Fruit fly (Drosophila melanogaster) whole organism, embryonic: ENCODE data around the gene CG5921.

ENCODE experiments used
- Atf-2 ChIP-seq: fragments of 200-800 bp; sonication (Bioruptor generic); optimal IDR thresholded peaks from 2 replicates; lab custom pipeline; 2016; ENCODE audit warnings: missing biosample characterization, missing genetic modification characterization
- B-H2 ChIP-seq: fragments of 200-800 bp; sonication (Bioruptor generic); optimal IDR thresholded peaks from 2 replicates; lab custom pipeline; 2018; ENCODE audit warnings: missing biosample characterization, mild to moderate bottlenecking, missing genetic modification characterization
- CG10959 ChIP-seq: fragments of 200-800 bp; sonication (Bioruptor generic); IDR thresholded peaks from 2 replicates; pipeline ENCODE4 v1.3.6; 2022; ENCODE audit warnings: missing biosample characterization, missing genetic modification characterization
- CG10979 ChIP-seq: fragments of 200-800 bp; sonication (Bioruptor generic); optimal IDR thresholded peaks from 2 replicates; lab custom pipeline; 2018; ENCODE audit warnings: missing biosample characterization, mild to moderate bottlenecking, missing genetic modification characterization, moderate library complexity
- CG12391 ChIP-seq: fragments of 200-800 bp; sonication (Bioruptor generic); optimal IDR thresholded peaks from 3 replicates; lab custom pipeline; 2018; ENCODE audit warnings: missing biosample characterization, mild to moderate bottlenecking, missing genetic modification characterization, moderate library complexity
- CG15011 ChIP-seq: fragments of 200-800 bp; sonication (Bioruptor generic); optimal IDR thresholded peaks from 3 replicates; lab custom pipeline; 2018; ENCODE audit warnings: missing biosample characterization, mild to moderate bottlenecking, missing genetic modification characterization
- CG16779 ChIP-seq: fragments of 200-800 bp; sonication (Bioruptor generic); IDR thresholded peaks from 2 replicates; pipeline ENCODE4 v1.3.6; 2022; ENCODE audit warnings: missing biosample characterization, missing genetic modification characterization
- CG16863 ChIP-seq: fragments of 200-800 bp; sonication (Bioruptor generic); optimal IDR thresholded peaks from 3 replicates; lab custom pipeline; 2016; ENCODE audit warnings: missing biosample characterization, missing genetic modification characterization
- CG2712 ChIP-seq: fragments of 200-800 bp; optimal IDR thresholded peaks from 3 replicates; lab custom pipeline; 2019; ENCODE audit warnings: missing biosample characterization, mild to moderate bottlenecking, missing genetic modification characterization, moderate library complexity
- CG3281 ChIP-seq: fragments of 200-800 bp; sonication (Bioruptor generic); optimal IDR thresholded peaks from 3 replicates; lab custom pipeline; 2017; ENCODE audit warnings: missing biosample characterization, mild to moderate bottlenecking, missing genetic modification characterization
- CG33557 ChIP-seq: fragments of 200-800 bp; sonication (Bioruptor generic); optimal IDR thresholded peaks from 2 replicates; lab custom pipeline; 2019; ENCODE audit warnings: missing biosample characterization, mild to moderate bottlenecking, missing genetic modification characterization, moderate library complexity
- CG4617 ChIP-seq: fragments of 200-800 bp; sonication (Bioruptor generic); optimal IDR thresholded peaks from 3 replicates; lab custom pipeline; 2016; ENCODE audit warnings: missing biosample characterization, missing genetic modification characterization, borderline replicate concordance
- CG7372 ChIP-seq: fragments of 200-800 bp; sonication (Bioruptor generic); IDR thresholded peaks from 2 replicates; pipeline ENCODE4 v1.3.6; 2022; ENCODE audit warnings: missing biosample characterization, missing genetic modification characterization
- CG8478 ChIP-seq: fragments of >200 bp; optimal IDR thresholded peaks from 2 replicates; lab custom pipeline; 2018
- CG8765 ChIP-seq: fragments of 200-800 bp; sonication (Bioruptor generic); IDR thresholded peaks from 2 replicates; pipeline ENCODE4 v1.3.6; 2022; ENCODE audit warnings: missing biosample characterization, missing genetic modification characterization
- Dbx ChIP-seq: fragments of 200-800 bp; sonication (Bioruptor generic); IDR thresholded peaks from 3 replicates; pipeline ENCODE4 v1.3.6; 2022; ENCODE audit warnings: missing biosample characterization, missing genetic modification characterization
- Dip3 ChIP-seq: fragments of 200-800 bp; sonication (Bioruptor generic); optimal IDR thresholded peaks from 3 replicates; lab custom pipeline; 2016; ENCODE audit warnings: missing biosample characterization, missing genetic modification characterization
- Gug ChIP-seq: fragments of 200-800 bp; sonication (Bioruptor generic); IDR thresholded peaks from 4 replicates; pipeline ENCODE4 v1.3.6; 2022; ENCODE audit warnings: missing biosample characterization, missing genetic modification characterization
- HmgZ ChIP-seq: fragments of 200-800 bp; sonication (Bioruptor generic); optimal IDR thresholded peaks from 2 replicates; lab custom pipeline; 2018; ENCODE audit warnings: missing biosample characterization, mild to moderate bottlenecking, missing genetic modification characterization
- Hr78 ChIP-seq, 2 experiments: fragments of 200-800 bp in 1 of 2; fragments of >200 bp in 1 of 2; sonication (Bioruptor generic) in 1 of 2; optimal IDR thresholded peaks; 2 replicates each; lab custom pipeline; 2017 to 2019; ENCODE audit warnings: missing biosample characterization in 2 of 2, missing genetic modification characterization in 2 of 2, mild to moderate bottlenecking in 1 of 2, moderate library complexity in 1 of 2
- Lpt ChIP-seq: fragments of >200 bp; optimal IDR thresholded peaks from 2 replicates; lab custom pipeline; 2018; ENCODE audit warnings: missing biosample characterization, missing genetic modification characterization
- NFAT ChIP-seq: fragments of 200-800 bp; sonication (Bioruptor generic); IDR thresholded peaks from 2 replicates; pipeline ENCODE4 v1.3.6; 2022; ENCODE audit warnings: missing biosample characterization, missing genetic modification characterization
- NfI ChIP-seq: fragments of 200-800 bp; sonication (Bioruptor generic); optimal IDR thresholded peaks from 3 replicates; lab custom pipeline; 2018; ENCODE audit warnings: missing biosample characterization, mild to moderate bottlenecking, missing genetic modification characterization, moderate library complexity
- Opbp ChIP-seq: fragments of 200-800 bp; sonication (Bioruptor generic); IDR thresholded peaks from 3 replicates; pipeline ENCODE4 v1.3.6; 2022; ENCODE audit warnings: missing biosample characterization, missing genetic modification characterization; ENCODE audit not compliant: partially characterized antibody
- Optix ChIP-seq: fragments of 200-800 bp; sonication (Bioruptor generic); IDR thresholded peaks from 3 replicates; pipeline ENCODE4 v1.3.6; 2022; ENCODE audit warnings: missing biosample characterization, missing genetic modification characterization
- Ptx1 ChIP-seq: fragments of 200-800 bp; sonication (Bioruptor generic); IDR thresholded peaks from 2 replicates; pipeline ENCODE4 v1.3.6; 2022; ENCODE audit warnings: missing biosample characterization, missing genetic modification characterization
- TFAM ChIP-seq: fragments of 200-800 bp; sonication (Bioruptor generic); optimal IDR thresholded peaks from 2 replicates; lab custom pipeline; 2017; ENCODE audit warnings: missing biosample characterization, missing genetic modification characterization, inconsistent platforms
- Trl ChIP-seq, 3 experiments: fragments of >200 bp in 2 of 3; fragments of 200-800 bp in 1 of 3; sonication (Bioruptor generic) in 1 of 3; optimal IDR thresholded peaks; 2 replicates in 1 of 3; 3 replicates in 2 of 3; lab custom pipeline; 2016 to 2017; ENCODE audit warnings: missing biosample characterization in 1 of 3, missing genetic modification characterization in 1 of 3
- Xrp1 ChIP-seq: fragments of 200-800 bp; sonication (Bioruptor generic); IDR thresholded peaks from 2 replicates; pipeline ENCODE4 v1.3.6; 2022; ENCODE audit warnings: missing biosample characterization, missing genetic modification characterization
- az2 ChIP-seq: fragments of 200-800 bp; sonication (Bioruptor generic); optimal IDR thresholded peaks from 3 replicates; lab custom pipeline; 2016; ENCODE audit warnings: missing biosample characterization, missing genetic modification characterization
- bigmax ChIP-seq: fragments of 200-800 bp; sonication (Bioruptor generic); optimal IDR thresholded peaks from 2 replicates; lab custom pipeline; 2018; ENCODE audit warnings: missing biosample characterization, mild to moderate bottlenecking, missing genetic modification characterization
- bsh ChIP-seq, 2 experiments: fragments of 200-800 bp; sonication (Bioruptor generic); optimal IDR thresholded peaks; 2 replicates each; lab custom pipeline; 2017 to 2018; ENCODE audit warnings: mild to moderate bottlenecking in 2 of 2, missing biosample characterization in 2 of 2, missing genetic modification characterization in 2 of 2, moderate library complexity in 1 of 2
- corto ChIP-seq: fragments of 200-800 bp; sonication (Bioruptor generic); optimal IDR thresholded peaks from 2 replicates; lab custom pipeline; 2016; ENCODE audit warnings: missing biosample characterization, mild to moderate bottlenecking, missing genetic modification characterization, moderate library complexity
- dmrt11E ChIP-seq: fragments of 200-800 bp; sonication (Bioruptor generic); optimal IDR thresholded peaks from 3 replicates; lab custom pipeline; 2018; ENCODE audit warnings: missing biosample characterization, mild to moderate bottlenecking, missing genetic modification characterization, moderate library complexity
- gcm ChIP-seq: fragments of 200-800 bp; sonication (Bioruptor generic); optimal IDR thresholded peaks from 2 replicates; lab custom pipeline; 2019; ENCODE audit warnings: missing biosample characterization, mild to moderate bottlenecking, missing genetic modification characterization, moderate library complexity
- gem ChIP-seq: fragments of 200-800 bp; sonication (Bioruptor generic); optimal IDR thresholded peaks from 2 replicates; lab custom pipeline; 2019; ENCODE audit warnings: missing biosample characterization, mild to moderate bottlenecking, missing genetic modification characterization, moderate library complexity
- ind ChIP-seq: fragments of 200-800 bp; sonication (Bioruptor generic); optimal IDR thresholded peaks from 3 replicates; lab custom pipeline; 2016; ENCODE audit warnings: missing biosample characterization, missing genetic modification characterization
- jumu ChIP-seq: fragments of 200-800 bp; sonication (Bioruptor generic); optimal IDR thresholded peaks from 3 replicates; lab custom pipeline; 2016; ENCODE audit warnings: missing biosample characterization, missing genetic modification characterization
- ken ChIP-seq: fragments of 200-800 bp; sonication (Bioruptor generic); IDR thresholded peaks from 3 replicates; pipeline ENCODE4 v1.3.6; 2022; ENCODE audit warnings: missing biosample characterization, missing genetic modification characterization
- knrl ChIP-seq: fragments of 200-800 bp; sonication (Bioruptor generic); IDR thresholded peaks from 3 replicates; pipeline ENCODE4 v1.3.6; 2022; ENCODE audit warnings: missing biosample characterization, missing genetic modification characterization; ENCODE audit not compliant: partially characterized antibody
- oc ChIP-seq: fragments of 200-800 bp; sonication (Bioruptor generic); optimal IDR thresholded peaks from 2 replicates; lab custom pipeline; 2018; ENCODE audit warnings: missing biosample characterization, mild to moderate bottlenecking, missing genetic modification characterization, moderate library complexity
- peb ChIP-seq: fragments of 200-800 bp; sonication (Bioruptor generic); IDR thresholded peaks from 2 replicates; pipeline ENCODE4 v1.3.6; 2022; ENCODE audit warnings: missing biosample characterization, missing genetic modification characterization
- pita ChIP-seq: fragments of 200-800 bp; sonication (Bioruptor generic); optimal IDR thresholded peaks from 2 replicates; lab custom pipeline; 2017; ENCODE audit warnings: missing biosample characterization, mild to moderate bottlenecking, missing genetic modification characterization
- pros ChIP-seq: fragments of 200-800 bp; sonication (Bioruptor generic); optimal IDR thresholded peaks from 3 replicates; lab custom pipeline; 2019; ENCODE audit warnings: missing biosample characterization, mild to moderate bottlenecking, missing genetic modification characterization, moderate library complexity
- salm ChIP-seq: fragments of 200-800 bp; sonication (Bioruptor generic); optimal IDR thresholded peaks from 2 replicates; lab custom pipeline; 2018; ENCODE audit warnings: missing biosample characterization, mild to moderate bottlenecking, missing genetic modification characterization
- sqz ChIP-seq: fragments of 200-800 bp; sonication (Bioruptor generic); optimal IDR thresholded peaks from 3 replicates; lab custom pipeline; 2018; ENCODE audit warnings: missing biosample characterization, mild to moderate bottlenecking, missing genetic modification characterization
- ssp ChIP-seq: fragments of 200-800 bp; sonication (Bioruptor generic); IDR thresholded peaks from 2 replicates; pipeline ENCODE4 v1.3.6; 2022; ENCODE audit warnings: missing biosample characterization, missing genetic modification characterization
- tin ChIP-seq: fragments of 200-800 bp; sonication (Bioruptor generic); optimal IDR thresholded peaks from 3 replicates; lab custom pipeline; 2016; ENCODE audit warnings: missing biosample characterization, missing genetic modification characterization
- zfh1 ChIP-seq: fragments of 200-800 bp; sonication (Bioruptor generic); IDR thresholded peaks from 3 replicates; pipeline ENCODE4 v1.3.6; 2022; ENCODE audit warnings: missing biosample characterization, missing genetic modification characterization

Gene CG5921

dm6 chrX:6022090-6022489 lies 28.5 kb upstream of the CG5921 start (continued):
- no peak for TF ChIP-seq oc (tag; lab: Kevin White, UChicago)
- 0 out of 3 replicates have a peak, but pooled peaks have one; percentile 26 for TF ChIP-seq zfh1 (GFP tag; lab: Robert Waterston, UW)
- peak; percentile 28 for TF ChIP-seq gem
- no peak for TF ChIP-seq sqz (GFP tag; lab: Kevin White, UChicago)
- TF ChIP-seq Xrp1 (GFP tag; lab: Robert Waterston, UW), result peak; percentile 41; the same call in 1 of the 2 replicates
- peak in 1 of 2 experiments; percentile 2 for TF ChIP-seq bsh (GFP tag; optimal IDR thresholded peaks at IDR 0.05; lab: Kevin White, UChicago)
- 0 out of 2 replicates have a peak, but pooled peaks have one; percentile 5 for TF ChIP-seq ssp
- no peak for TF ChIP-seq CG8765 (GFP tag; lab: Robert Waterston, UW)
- TF ChIP-seq Atf-2, result no peak
- TF ChIP-seq CG10979 (tag; lab: Kevin White, UChicago), result peak; percentile 23
- no peak for TF ChIP-seq salm (tag; lab: Kevin White, UChicago)
- peak; percentile 11 for TF ChIP-seq CG2712

- TF ChIP-seq Dbx (GFP tag; lab: Robert Waterston, UW), result no peak
- peak; percentile 58 for TF ChIP-seq Ptx1 (GFP tag; lab: Robert Waterston, UW)
- TF ChIP-seq Optix (GFP tag; lab: Robert Waterston, UW), result peak; percentile 65
- TF ChIP-seq Opbp (GFP tag; lab: Robert Waterston, UW), result no peak
- 0 out of 3 replicates have a peak, but pooled peaks have one; percentile 17 for TF ChIP-seq ken (GFP tag; lab: Robert Waterston, UW)
- peak; percentile 23 for TF ChIP-seq CG4617 (GFP tag; lab: Kevin White, UChicago)
- peak; percentile 75 for TF ChIP-seq Xrp1 (GFP tag; lab: Robert Waterston, UW)
- peak; percentile 25; the same call in 1 of the 2 replicates for TF ChIP-seq peb
- TF ChIP-seq az2, result peak; percentile 59
- peak in 1 of 2 experiments; percentile 68 for TF ChIP-seq Hr78 (GFP tag; optimal IDR thresholded peaks at IDR 0.05; lab: Kevin White, UChicago)
- no peak for TF ChIP-seq bigmax (GFP tag; lab: Kevin White, UChicago)
- no peak for TF ChIP-seq Dip3 (GFP tag; lab: Kevin White, UChicago)
- TF ChIP-seq dmrt11E (tag; lab: Kevin White, UChicago), result peak; percentile 85
- TF ChIP-seq B-H2 (GFP tag; lab: Kevin White, UChicago), result no peak
- no peak for TF ChIP-seq HmgZ (tag; lab: Kevin White, UChicago)
- TF ChIP-seq pros (GFP tag; lab: Kevin White, UChicago), result no peak
- TF ChIP-seq gcm, result peak; percentile 43
- TF ChIP-seq NfI, result peak; percentile 1
- no peak for TF ChIP-seq NFAT (GFP tag; lab: Robert Waterston, UW)
- TF ChIP-seq CG10959 (GFP tag; lab: Robert Waterston, UW), result 0 out of 2 replicates have a peak, but pooled peaks have one; percentile 52
- no peak for TF ChIP-seq TFAM (GFP tag; lab: Kevin White, UChicago)
- no peak for TF ChIP-seq pita (GFP tag; lab: Kevin White, UChicago)
- peak; percentile 62 for TF ChIP-seq CG12391 (tag; lab: Kevin White, UChicago)
- peak; percentile 46 for TF ChIP-seq Atf-2
- TF ChIP-seq knrl (GFP tag; lab: Robert Waterston, UW), result no peak
- TF ChIP-seq Lpt, result no peak
- no peak for TF ChIP-seq CG3281 (GFP tag; lab: Kevin White, UChicago)
- no peak for TF ChIP-seq CG16779 (GFP tag; lab: Robert Waterston, UW)
- no peak for TF ChIP-seq CG33557
- TF ChIP-seq CG8478 (lab: Kevin White, UChicago), result no peak
- TF ChIP-seq jumu (GFP tag; lab: Kevin White, UChicago), result peak; percentile 45
- no peak for TF ChIP-seq corto
- peak; percentile 47 for TF ChIP-seq CG16863 (GFP tag; lab: Kevin White, UChicago)
- no peak for TF ChIP-seq Trl (optimal IDR thresholded peaks at IDR 0.05; lab: Kevin White, UChicago)
- TF ChIP-seq Trl (GFP tag; optimal IDR thresholded peaks at IDR 0.05; lab: Kevin White, UChicago), result no peak
- TF ChIP-seq CG7372, result 0 out of 2 replicates have a peak, but pooled peaks have one; percentile 35
- peak; percentile 53 for TF ChIP-seq tin (GFP tag; lab: Kevin White, UChicago)
- TF ChIP-seq Gug, result peak; percentile 42; the same call in 2 of the 4 replicates
- no peak for TF ChIP-seq CG15011 (GFP tag; lab: Kevin White, UChicago)
- TF ChIP-seq ind (GFP tag; lab: Kevin White, UChicago), result peak; percentile 31
Measured at dm6 chrX:6024638-6025037, 26.0 kb upstream of the CG5921 start.
